Fruit fly (Drosophila melanogaster): ENCODE data around the gene CG32640.

- TF ChIP-seq CG8159 (tag; optimal IDR thresholded peaks at IDR 0.05) (no peak), fd96Ca (GFP tag; IDR thresholded peaks at IDR 0.05) (no peak), gl (tag; optimal IDR thresholded peaks at IDR 0.05) (no peak), CG17806 (tag; optimal IDR thresholded peaks at IDR 0.05) (no peak), D1 (tag; optimal IDR thresholded peaks at IDR 0.05) (no peak), Ets98B (GFP tag; IDR thresholded peaks at IDR 0.05) (no peak), Pif1B (GFP tag; optimal IDR thresholded peaks at IDR 0.05) (no peak), CG9948 (tag; optimal IDR thresholded peaks at IDR 0.05) (no peak), Snoo (tag; optimal IDR thresholded peaks at IDR 0.05) (no peak), CG4496 (GFP tag; IDR thresholded peaks at IDR 0.05) (no peak)
Measured at dm6 chrX:13154783-13155182, 23.0 kb upstream of the CG32640 start, which contains the start of the genes CG4318 and CG4332.
